Fruit fly (Drosophila melanogaster): ENCODE measurements around the gene TwdlZ.

Gene TwdlZ

DNA sequence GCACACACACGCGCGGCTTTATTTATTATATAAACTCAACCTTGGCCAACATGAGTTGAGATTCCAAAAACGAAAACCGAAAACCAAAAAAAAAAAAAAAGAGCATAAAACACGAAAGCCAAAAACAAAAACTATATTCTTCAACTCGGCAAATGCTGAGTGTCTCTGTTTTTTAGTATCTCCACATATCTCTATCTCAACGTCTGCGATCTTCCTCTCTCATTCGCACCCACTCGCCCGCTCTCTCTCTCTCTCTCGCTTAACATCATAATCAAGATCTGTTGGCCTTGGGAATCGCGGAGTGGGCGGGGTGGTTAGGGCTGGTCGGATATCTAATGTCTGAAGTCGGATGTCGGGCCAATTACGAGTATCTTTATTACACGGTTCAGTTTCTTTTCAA is 42.3 kb downstream of the TwdlZ start (continued):
- TF ChIP-seq ftz-f1 (GFP tag; optimal IDR thresholded peaks at IDR 0.05) (peak; percentile 97), CG6854 (GFP tag; optimal IDR thresholded peaks at IDR 0.05) (no peak), mam (GFP tag; optimal IDR thresholded peaks at IDR 0.05) (no peak), aop (GFP tag; IDR thresholded peaks at IDR 0.05) (no peak), CG34422 (GFP tag; IDR thresholded peaks at IDR 0.05) (no peak), vvl (GFP tag; IDR thresholded peaks at IDR 0.05) (0 out of 2 replicates have a peak, but pooled peaks have one; percentile 18), abd-A (tag; optimal IDR thresholded peaks at IDR 0.05) (peak; percentile 53), odd (GFP tag; optimal IDR thresholded peaks at IDR 0.05) (no peak), pros (GFP tag; optimal IDR thresholded peaks at IDR 0.05) (peak; percentile 12), CG12155 (GFP tag; optimal IDR thresholded peaks at IDR 0.05) (no peak), cg (GFP tag; optimal IDR thresholded peaks at IDR 0.05) (no peak), CG10274 (GFP tag; optimal IDR thresholded peaks at IDR 0.05) (no peak), CG6175 (GFP tag; IDR thresholded peaks at IDR 0.05) (no peak), twi (tag; optimal IDR thresholded peaks at IDR 0.05) (peak; percentile 8), grn (GFP tag; optimal IDR thresholded peaks at IDR 0.05) (peak; percentile 86), Hmr (GFP tag; optimal IDR thresholded peaks at IDR 0.05) (peak; percentile 16), bowl (GFP tag; IDR thresholded peaks at IDR 0.05) (no peak), Trl (optimal IDR thresholded peaks at IDR 0.05) (peak; percentile 39 to 74), Trl (GFP tag; optimal IDR thresholded peaks at IDR 0.05) (no peak), YL-1 (GFP tag; optimal IDR thresholded peaks at IDR 0.05) (no peak), CG1832 (GFP tag; optimal IDR thresholded peaks at IDR 0.05) (peak; percentile 79), Nf-YC (tag; optimal IDR thresholded peaks at IDR 0.05) (no peak), ham (GFP tag; IDR thresholded peaks at IDR 0.05) (no peak), hb (GFP tag; IDR thresholded peaks at IDR 0.05; ENCODE audit: partially characterized antibody) (no peak), CG14860 (GFP tag; IDR thresholded peaks at IDR 0.05; ENCODE audit: partially characterized antibody) (no peak), Med (GFP tag) (peak; percentile 58), sd (tag; optimal IDR thresholded peaks at IDR 0.05) (peak; percentile 75), ranshi (GFP tag; IDR thresholded peaks at IDR 0.05) (no peak), Deaf1 (tag; optimal IDR thresholded peaks at IDR 0.05) (peak; percentile 4), CG13894 (tag; optimal IDR thresholded peaks at IDR 0.05) (peak; percentile 49), klu (GFP tag; IDR thresholded peaks at IDR 0.05) (no peak), CG10209 (GFP tag; optimal IDR thresholded peaks at IDR 0.05) (no peak), Scr (GFP tag; IDR thresholded peaks at IDR 0.05; ENCODE audit: partially characterized antibody) (no peak), CG2199 (GFP tag; IDR thresholded peaks at IDR 0.05) (peak; percentile 37; the same call in 1 of the 3 replicates), z (GFP tag; IDR thresholded peaks at IDR 0.05) (peak; percentile 76; the same call in 2 of the 3 replicates), mirr (GFP tag; optimal IDR thresholded peaks at IDR 0.05) (no peak)

DNA sequence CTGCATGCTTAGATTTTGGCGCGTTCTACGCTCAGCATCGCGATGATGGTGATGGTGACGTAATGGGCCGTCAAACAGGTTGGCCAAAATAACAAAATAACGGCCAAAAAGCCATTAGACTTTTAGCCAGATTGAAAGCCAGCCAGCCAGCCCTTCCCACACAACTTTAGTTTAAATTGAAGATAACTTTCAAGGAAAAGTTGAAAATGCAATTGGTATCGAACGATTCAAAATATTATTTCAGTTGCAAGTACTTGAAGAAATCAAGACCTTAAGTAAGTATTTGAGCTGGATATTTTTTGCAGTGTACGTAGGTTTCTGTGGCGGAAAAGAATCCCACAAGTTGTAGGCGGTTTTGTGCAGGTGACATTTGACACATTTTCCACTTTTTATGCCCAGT is 43.1 kb downstream of the TwdlZ start:
- TF ChIP-seq Neu2 (GFP tag; optimal IDR thresholded peaks at IDR 0.05; ENCODE audit: borderline replicate concordance) = no peak
- TF ChIP-seq CG11093 (GFP tag; IDR thresholded peaks at IDR 0.05) = no peak
- peak; percentile 43 for TF ChIP-seq grau (tag; optimal IDR thresholded peaks at IDR 0.05)
- peak; percentile 68 for TF ChIP-seq sens (GFP tag)
- TF ChIP-seq Scr (GFP tag; IDR thresholded peaks at IDR 0.05; ENCODE audit: partially characterized antibody) = no peak
- TF ChIP-seq CG13894 (tag; optimal IDR thresholded peaks at IDR 0.05) = peak; percentile 15
- TF ChIP-seq CG3065 (GFP tag; optimal IDR thresholded peaks at IDR 0.05) = no peak
- TF ChIP-seq CG5245 (GFP tag; optimal IDR thresholded peaks at IDR 0.05) = no peak
- no peak for TF ChIP-seq CG8290 (GFP tag; optimal IDR thresholded peaks at IDR 0.05)
- TF ChIP-seq CG8290 (tag; optimal IDR thresholded peaks at IDR 0.05) = peak in 1 of 2 experiments; percentile 69
- TF ChIP-seq Blimp-1 (GFP tag; optimal IDR thresholded peaks at IDR 0.05) = no peak
- TF ChIP-seq luna (GFP tag; optimal IDR thresholded peaks at IDR 0.05) = no peak
- TF ChIP-seq prd (optimal IDR thresholded peaks at IDR 0.05) = no peak
- 0 out of 3 replicates have a peak, but pooled peaks have one; percentile 16 for TF ChIP-seq prd (GFP tag; IDR thresholded peaks at IDR 0.05)
- TF ChIP-seq Usf (GFP tag; optimal IDR thresholded peaks at IDR 0.05) = no peak
- peak; percentile 13 for TF ChIP-seq her (GFP tag; optimal IDR thresholded peaks at IDR 0.05)
- 0 out of 2 replicates have a peak, but pooled peaks have one; percentile 41 for TF ChIP-seq cas (GFP tag; IDR thresholded peaks at IDR 0.05)
- no peak for TF ChIP-seq CG11247 (GFP tag; IDR thresholded peaks at IDR 0.05)
- TF ChIP-seq fd3F (GFP tag; optimal IDR thresholded peaks at IDR 0.05) = peak; percentile 16
- TF ChIP-seq mam (GFP tag; optimal IDR thresholded peaks at IDR 0.05) = peak; percentile 34
- TF ChIP-seq CG4404 (GFP tag; IDR thresholded peaks at IDR 0.05) = 0 out of 2 replicates have a peak, but pooled peaks have one; percentile 11

Data from whole organism, embryonic.